Worm (Caenorhabditis elegans): ENCODE data around the gene F56D5.9.

F56D5.9 gene

DNA sequence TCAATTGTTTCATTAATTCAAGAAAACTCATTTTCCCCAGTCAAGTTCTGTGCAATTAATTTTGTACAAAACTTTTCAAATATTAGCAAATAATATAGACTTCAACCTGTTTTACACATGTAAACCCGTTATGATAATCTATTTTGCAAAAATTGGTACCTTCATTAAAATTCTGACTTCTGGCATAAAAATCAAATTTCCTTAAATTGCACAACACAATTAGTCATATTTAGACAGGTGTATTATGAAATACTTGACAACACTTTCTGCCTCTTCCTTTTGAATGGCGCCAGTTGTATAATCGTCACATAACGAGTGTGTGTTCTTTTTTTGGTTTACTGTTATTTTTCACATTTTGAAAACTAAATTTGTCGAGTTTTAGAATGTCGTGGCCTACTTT, 51.2 kb downstream of the F56D5.9 start, which contains the start of gene fbxc-58:
Gene fbxc-58, plus strand, starts transcription at position 383 of the 400 bp plus-strand sequence.
- TF ChIP-seq eor-1 (tag; optimal IDR thresholded peaks at IDR 0.05), result no peak

Data from whole organism, L3 larva.